Fruit fly (Drosophila melanogaster) whole organism: Measurements from ENCODE around the gene CG34307.

ENCODE experiments used
- CG8478 ChIP-seq: fragments of >200 bp; optimal IDR thresholded peaks from 2 replicates; lab custom pipeline; 2018; ENCODE audit warnings: inconsistent platforms
- Dll ChIP-seq: fragments of >200 bp; optimal IDR thresholded peaks from 2 replicates; lab custom pipeline; 2017
- EcR ChIP-seq, 2 experiments: fragments of >200 bp; optimal IDR thresholded peaks; 2 replicates each; lab custom pipeline; 2017; ENCODE audit warnings: missing biosample characterization in 2 of 2, missing genetic modification characterization in 2 of 2, missing genetic modification reagents in 2 of 2
- pan ChIP-seq: fragments of >200 bp; optimal IDR thresholded peaks from 2 replicates; lab custom pipeline; 2017
- psq ChIP-seq: fragments of >200 bp; optimal IDR thresholded peaks from 2 replicates; lab custom pipeline; 2017
- usp ChIP-seq: fragments of >200 bp; optimal IDR thresholded peaks from 2 replicates; lab custom pipeline; 2017; ENCODE audit warnings: missing biosample characterization, missing genetic modification characterization, mixed read lengths

Gene CG34307

dm6 chr3R:11897282-11897681, at the start of gene CG34307:
Gene CG34307 (plus strand): TSS chr3R:11897582.
- no peak for TF ChIP-seq CG8478 (lab: Kevin White, UChicago)

- TF ChIP-seq EcR (GFP tag; optimal IDR thresholded peaks at IDR 0.05; lab: Kevin White, UChicago) = no peak
- no peak for TF ChIP-seq CG8478 (lab: Kevin White, UChicago)
- TF ChIP-seq usp (GFP tag; lab: Kevin White, UChicago) = no peak
Measured at dm6 chr3R:11849378-11850249, 47.8 kb upstream of the CG34307 start.

DNA sequence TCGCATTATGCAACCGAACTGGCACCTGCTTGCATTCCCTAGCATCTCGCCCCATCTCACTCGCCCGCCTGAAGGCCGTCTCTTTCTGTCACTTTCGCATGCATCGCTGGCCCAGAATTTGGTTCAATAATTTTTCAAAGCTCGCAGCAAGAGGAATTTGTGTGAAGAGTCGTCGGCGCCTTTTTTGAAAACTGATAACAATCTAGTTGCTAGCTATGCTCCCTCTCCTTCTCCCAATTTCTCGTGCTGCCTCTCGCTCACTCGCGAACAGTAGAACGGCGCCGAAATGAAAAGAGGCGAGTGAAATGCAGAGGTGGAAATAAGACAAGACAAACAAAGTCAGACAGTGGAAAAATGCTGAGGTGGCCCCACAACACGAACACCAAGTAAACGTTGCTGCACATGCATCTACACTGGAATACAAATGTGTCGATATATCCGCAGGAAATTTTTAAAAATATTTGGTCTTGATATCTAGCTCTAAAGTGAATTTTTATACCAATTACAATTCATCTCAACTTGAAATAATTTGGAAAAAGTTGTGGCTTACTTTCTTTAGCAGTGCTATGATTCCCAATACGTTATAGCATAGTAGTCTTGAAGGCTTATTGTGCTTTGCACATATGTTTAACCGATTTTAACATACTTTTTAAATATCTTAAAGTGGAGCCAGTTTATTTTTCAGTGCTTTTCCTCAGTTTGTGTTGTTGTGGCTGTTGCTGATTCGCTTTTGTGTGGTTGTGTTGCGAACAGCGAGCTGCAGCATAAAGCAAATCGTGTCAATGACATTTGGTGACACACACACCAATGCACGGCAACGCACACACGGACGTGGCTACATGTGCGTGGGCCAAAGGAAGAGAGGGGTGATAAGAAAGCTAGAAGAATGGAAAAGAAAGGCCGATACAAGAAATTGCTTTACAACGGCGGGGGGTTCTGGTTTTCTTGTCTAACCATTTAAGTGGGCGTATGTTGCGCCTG, 46.2 kb upstream of the CG34307 start:
- TF ChIP-seq Dll (lab: Kevin White, UChicago) (no peak), psq (lab: Kevin White, UChicago) (no peak), CG8478 (lab: Kevin White, UChicago) (no peak), EcR (GFP tag; optimal IDR thresholded peaks at IDR 0.05; lab: Kevin White, UChicago) (peak in 1 of 2 experiments; percentile 86)

dm6 chr3R:11851939-11852338, 45.4 kb upstream of the CG34307 start:
- TF ChIP-seq psq (lab: Kevin White, UChicago) (no peak), pan (lab: Kevin White, UChicago) (no peak), Dll (lab: Kevin White, UChicago) (no peak), EcR (GFP tag; optimal IDR thresholded peaks at IDR 0.05; lab: Kevin White, UChicago) (no peak), CG8478 (lab: Kevin White, UChicago) (no peak), usp (GFP tag; lab: Kevin White, UChicago) (no peak)

DNA sequence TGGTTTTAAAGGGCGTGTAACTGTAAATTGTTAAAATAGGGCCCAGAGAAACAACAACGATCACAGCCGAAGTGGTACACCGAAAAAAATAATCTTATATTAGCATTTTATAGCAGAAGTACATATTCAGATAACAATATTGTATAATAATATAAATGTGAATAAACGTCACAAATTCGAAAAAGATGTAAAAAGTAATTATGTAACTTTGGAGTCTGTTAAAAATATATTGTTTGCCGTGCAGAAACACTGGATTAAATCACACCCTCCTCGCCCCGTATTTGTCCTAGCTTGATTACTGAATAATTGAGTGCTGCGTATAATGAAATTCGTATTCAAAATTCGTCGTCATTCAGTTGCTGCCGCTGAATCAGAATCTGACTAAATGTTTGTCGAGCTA, 42.2 kb upstream of the CG34307 start:
- TF ChIP-seq CG8478 (lab: Kevin White, UChicago) = no peak
- TF ChIP-seq psq (lab: Kevin White, UChicago) = no peak
- TF ChIP-seq EcR (GFP tag; optimal IDR thresholded peaks at IDR 0.05; lab: Kevin White, UChicago) = no peak
- no peak for TF ChIP-seq usp (GFP tag; lab: Kevin White, UChicago)
- TF ChIP-seq pan (lab: Kevin White, UChicago) = no peak
- TF ChIP-seq Dll (lab: Kevin White, UChicago) = no peak

- no peak for TF ChIP-seq EcR (GFP tag; optimal IDR thresholded peaks at IDR 0.05; lab: Kevin White, UChicago)
Measured at dm6 chr3R:11856295-11856694, 41.1 kb upstream of the CG34307 start.

DNA sequence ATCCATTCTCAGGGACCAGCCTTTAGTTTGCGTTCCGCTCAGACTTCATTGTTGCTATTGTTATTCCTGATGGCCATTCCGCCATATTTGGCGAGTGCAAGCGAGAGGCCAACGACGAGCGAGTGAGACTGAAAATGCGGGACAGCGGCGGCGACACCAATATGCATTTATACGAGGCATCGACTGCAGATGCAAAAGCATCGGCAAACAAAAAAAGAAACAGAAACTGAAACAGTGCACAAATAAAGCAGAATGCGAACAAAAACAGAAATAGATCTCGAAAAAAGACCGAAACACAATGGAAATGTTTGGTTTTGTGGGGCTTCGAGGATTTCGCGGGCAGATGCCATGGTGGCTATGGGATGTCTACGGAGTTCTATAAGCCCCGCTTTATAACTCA, 38.3 kb upstream of the CG34307 start:
- TF ChIP-seq EcR (GFP tag; optimal IDR thresholded peaks at IDR 0.05; lab: Kevin White, UChicago) (no peak), psq (lab: Kevin White, UChicago) (no peak), pan (lab: Kevin White, UChicago) (no peak), CG8478 (lab: Kevin White, UChicago) (no peak), usp (GFP tag; lab: Kevin White, UChicago) (no peak), Dll (lab: Kevin White, UChicago) (no peak)

- TF ChIP-seq pan (lab: Kevin White, UChicago) (peak; percentile 90), psq (lab: Kevin White, UChicago) (no peak)
Measured at dm6 chr3R:11859534-11860254, 37.7 kb upstream of the CG34307 start.

DNA sequence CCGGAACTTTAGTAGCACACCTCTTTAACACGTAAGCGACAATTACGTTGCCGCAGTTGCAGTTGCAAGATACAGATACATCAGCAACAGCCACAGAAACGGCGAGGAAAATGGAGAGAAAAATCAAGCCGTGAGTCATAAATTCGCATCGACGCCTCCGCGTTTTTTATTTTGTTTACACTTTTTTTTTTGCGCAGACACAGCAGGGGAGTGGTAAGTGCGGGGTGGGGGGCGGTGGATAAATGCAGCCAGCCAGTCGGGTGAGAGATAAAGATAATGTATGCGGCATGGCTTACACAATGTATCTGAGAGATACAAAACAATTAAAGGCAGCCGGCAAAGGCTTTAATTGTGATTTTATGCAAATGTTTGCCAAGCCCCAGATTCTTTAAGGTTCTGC, 32.2 kb upstream of the CG34307 start:
- no peak for TF ChIP-seq CG8478 (lab: Kevin White, UChicago)
- TF ChIP-seq psq (lab: Kevin White, UChicago) = no peak
- no peak for TF ChIP-seq pan (lab: Kevin White, UChicago)
- TF ChIP-seq usp (GFP tag; lab: Kevin White, UChicago) = no peak
- no peak for TF ChIP-seq EcR (GFP tag; optimal IDR thresholded peaks at IDR 0.05; lab: Kevin White, UChicago)
- no peak for TF ChIP-seq Dll (lab: Kevin White, UChicago)

DNA sequence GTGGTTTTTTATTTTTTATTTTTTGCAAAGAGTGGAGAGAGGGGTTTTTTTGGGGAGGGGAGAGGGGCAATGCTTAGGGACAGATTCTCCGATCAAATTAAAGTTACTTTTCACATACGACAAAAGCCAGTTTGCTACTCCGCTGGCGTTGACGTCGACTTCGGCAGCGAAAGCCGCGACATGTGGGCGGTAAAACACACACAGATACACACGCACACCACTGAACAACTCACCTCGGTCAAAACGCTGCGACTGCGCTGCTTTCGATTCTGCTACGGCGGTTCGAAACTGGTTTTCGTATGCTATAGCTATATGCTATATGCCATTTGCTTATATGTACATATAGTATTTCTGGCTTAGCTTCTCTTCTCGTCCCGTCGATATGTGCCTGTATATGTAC, 28.8 kb upstream of the CG34307 start:
- TF ChIP-seq CG8478 (lab: Kevin White, UChicago) (no peak), EcR (GFP tag; optimal IDR thresholded peaks at IDR 0.05; lab: Kevin White, UChicago) (no peak), Dll (lab: Kevin White, UChicago) (no peak), pan (lab: Kevin White, UChicago) (peak; percentile 19)

DNA sequence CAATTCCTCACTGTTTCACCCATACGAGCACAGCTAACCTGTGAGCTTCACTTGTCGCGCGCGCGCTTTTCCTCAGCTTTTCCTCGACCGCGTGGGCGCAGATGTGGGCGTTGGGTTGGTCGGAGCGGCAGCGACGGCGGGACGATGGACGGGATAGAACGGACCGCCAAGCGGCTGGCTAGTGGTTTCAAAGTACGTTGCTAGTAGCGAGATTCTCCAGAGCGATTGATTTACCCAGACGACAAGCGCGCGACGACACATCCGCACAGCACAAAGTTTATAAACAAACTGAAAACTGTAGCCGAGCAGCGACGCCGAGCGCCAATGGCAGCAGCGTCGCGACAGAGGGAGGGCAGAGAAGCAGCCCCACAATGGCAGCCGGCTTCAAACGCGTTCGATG, 28.2 kb upstream of the CG34307 start, which contains the start of gene CG6959:
TSS of gene CG6959 (minus strand) at position 292 of the 400 bp plus-strand sequence.
- TF ChIP-seq EcR (GFP tag; optimal IDR thresholded peaks at IDR 0.05; lab: Kevin White, UChicago) (no peak), Dll (lab: Kevin White, UChicago) (peak; percentile 14)
